Worm (Caenorhabditis elegans) whole organism, L1 larva: Measurements from ENCODE around the gene cutl-11.

ENCODE experiments used
- aha-1 ChIP-seq: fragments of 150-350 bp; optimal IDR thresholded peaks from 2 replicates; lab custom pipeline; 2014; ENCODE audit warnings: missing biosample characterization, missing genetic modification characterization
- ces-1 ChIP-seq: fragments of 150-350 bp; optimal IDR thresholded peaks from 2 replicates; lab custom pipeline; 2014; ENCODE audit warnings: missing biosample characterization, missing genetic modification reagents, missing genetic modification characterization
- elt-2 ChIP-seq: sonication (generic microtip); optimal IDR thresholded peaks from 2 replicates; lab custom pipeline; 2016; ENCODE audit warnings: missing genetic modification characterization, mild to moderate bottlenecking, inconsistent platforms, missing compliant biosample characterization, missing genetic modification reagents
- lin-39 ChIP-seq: fragments of 150-350 bp; optimal IDR thresholded peaks from 2 replicates; lab custom pipeline; 2014; ENCODE audit warnings: missing biosample characterization, missing genetic modification reagents, missing genetic modification characterization
- mep-1 ChIP-seq: fragments of 150-350 bp; optimal IDR thresholded peaks from 2 replicates; lab custom pipeline; 2014; ENCODE audit warnings: missing biosample characterization, missing genetic modification characterization
- nhr-77 ChIP-seq: fragments of 150-350 bp; optimal IDR thresholded peaks from 2 replicates; lab custom pipeline; 2014; ENCODE audit warnings: missing biosample characterization, missing genetic modification characterization
- rnt-1 ChIP-seq: sonication (generic microtip); optimal IDR thresholded peaks from 2 replicates; lab custom pipeline; 2016; ENCODE audit warnings: mild to moderate bottlenecking, missing genetic modification characterization, moderate library complexity, missing compliant biosample characterization
- skn-1 ChIP-seq: fragments of 150-350 bp; optimal IDR thresholded peaks from 2 replicates; lab custom pipeline; 2014; ENCODE audit warnings: missing biosample characterization, missing genetic modification characterization
- swsn-7 ChIP-seq: sonication (generic microtip); optimal IDR thresholded peaks from 2 replicates; lab custom pipeline; 2016; ENCODE audit warnings: missing genetic modification characterization, missing compliant biosample characterization
- zag-1 ChIP-seq: fragments of 150-350 bp; optimal IDR thresholded peaks from 2 replicates; lab custom pipeline; 2014; ENCODE audit warnings: missing biosample characterization, missing genetic modification characterization

- no peak for TF ChIP-seq rnt-1 (tag; lab: Kevin White, UChicago)
- no peak for TF ChIP-seq zag-1 (tag; lab: Kevin White, UChicago)
- no peak for TF ChIP-seq swsn-7
- TF ChIP-seq lin-39, result no peak
- TF ChIP-seq ces-1 (GFP tag; lab: Kevin White, UChicago), result no peak
- no peak for TF ChIP-seq mep-1
- no peak for TF ChIP-seq nhr-77
- no peak for TF ChIP-seq aha-1
- TF ChIP-seq skn-1 (tag; lab: Kevin White, UChicago), result no peak
- no peak for TF ChIP-seq elt-2 (tag; lab: Kevin White, UChicago)
Measured at ce11 chrX:11641562-11641961, 9.1 kb downstream of the cutl-11 start.
